Fruit fly (Drosophila melanogaster): Measurements from ENCODE around the gene CG17991.

dm6 chr3R:27250907-27251306 is 9.8 kb downstream of the CG17991 start, which contains the start of the genes TTLL6B and TfIIA-L:
- TF ChIP-seq CG31627 (GFP tag; optimal IDR thresholded peaks at IDR 0.05) (no peak), fd59A (GFP tag; optimal IDR thresholded peaks at IDR 0.05) (no peak), achi (GFP tag; optimal IDR thresholded peaks at IDR 0.05) (no peak)
